Fruit fly (Drosophila melanogaster) whole organism, adult: ENCODE measurements around the gene Snap24.
A peak's percentile ranks its signal among the peaks of the same experiment; 100 is the strongest.

Experiments used
- CG14711 ChIP-seq: fragments of 200-800 bp; sonication (Bioruptor generic); optimal IDR thresholded peaks from 2 replicates; lab custom pipeline; 2018; ENCODE audit warnings: missing biosample characterization, mild to moderate bottlenecking, missing genetic modification characterization, moderate library complexity
- CG1620 ChIP-seq: fragments of 200-800 bp; sonication (Bioruptor generic); optimal IDR thresholded peaks from 2 replicates; lab custom pipeline; 2016; ENCODE audit warnings: missing biosample characterization, missing genetic modification characterization
- CG33017 ChIP-seq: fragments of 200-800 bp; sonication (Bioruptor generic); optimal IDR thresholded peaks from 2 replicates; lab custom pipeline; 2018; ENCODE audit warnings: missing biosample characterization, mild to moderate bottlenecking, missing genetic modification characterization, moderate library complexity
- Hr96 ChIP-seq: fragments of 200-800 bp; sonication (Bioruptor generic); optimal IDR thresholded peaks from 2 replicates; lab custom pipeline; 2016; ENCODE audit warnings: missing biosample characterization, missing genetic modification characterization
- Mnt ChIP-seq: fragments of 200-800 bp; sonication (Bioruptor generic); optimal IDR thresholded peaks from 2 replicates; lab custom pipeline; 2016; ENCODE audit warnings: missing biosample characterization, mild to moderate bottlenecking, missing genetic modification characterization
- cnc ChIP-seq, 2 experiments: fragments of >200 bp; optimal IDR thresholded peaks; 2 replicates each; lab custom pipeline; 2017
- kay ChIP-seq: fragments of 200-800 bp; sonication (Bioruptor generic); peaks from one replicate; lab custom pipeline; 2016; ENCODE audit warnings: missing biosample characterization, missing genetic modification characterization, borderline replicate concordance
- toe ChIP-seq: fragments of 200-800 bp; sonication (Bioruptor generic); optimal IDR thresholded peaks from 2 replicates; lab custom pipeline; 2016; ENCODE audit warnings: missing biosample characterization, missing genetic modification characterization

dm6 chr3R:9771519-9771972 is 8.6 kb upstream of the Snap24 start, which contains the start of gene CG9471:
- peak; percentile 96 for TF ChIP-seq toe (GFP tag; lab: Kevin White, UChicago)
- no peak for TF ChIP-seq kay (GFP tag; lab: Kevin White, UChicago)
- peak; percentile 95 for TF ChIP-seq Hr96 (GFP tag; lab: Kevin White, UChicago)
- peak; percentile 92 for TF ChIP-seq CG14711 (tag; lab: Kevin White, UChicago)
- peak; percentile 95 for TF ChIP-seq CG1620 (GFP tag; lab: Kevin White, UChicago)
- peak; percentile 98 for TF ChIP-seq CG33017 (tag; lab: Kevin White, UChicago)
- TF ChIP-seq Mnt (GFP tag; lab: Kevin White, UChicago) = peak; percentile 92
- TF ChIP-seq cnc (optimal IDR thresholded peaks at IDR 0.05; lab: Kevin White, UChicago) = no peak
